Fruit fly (Drosophila melanogaster) whole organism: ENCODE data around the gene CG12947.

ENCODE experiments used
- CG8478 ChIP-seq: fragments of >200 bp; optimal IDR thresholded peaks from 2 replicates; lab custom pipeline; 2018; ENCODE audit warnings: inconsistent platforms
- EcR ChIP-seq, 2 experiments: fragments of >200 bp; optimal IDR thresholded peaks; 2 replicates each; lab custom pipeline; 2017; ENCODE audit warnings: missing biosample characterization in 2 of 2, missing genetic modification characterization in 2 of 2, missing genetic modification reagents in 2 of 2
- pan ChIP-seq: fragments of >200 bp; optimal IDR thresholded peaks from 2 replicates; lab custom pipeline; 2017
- psq ChIP-seq: fragments of >200 bp; optimal IDR thresholded peaks from 2 replicates; lab custom pipeline; 2017
- usp ChIP-seq: fragments of >200 bp; optimal IDR thresholded peaks from 2 replicates; lab custom pipeline; 2017; ENCODE audit warnings: missing biosample characterization, missing genetic modification characterization, mixed read lengths

- TF ChIP-seq EcR (GFP tag; optimal IDR thresholded peaks at IDR 0.05; lab: Kevin White, UChicago) = no peak
- TF ChIP-seq pan (lab: Kevin White, UChicago) = no peak
- TF ChIP-seq CG8478 (lab: Kevin White, UChicago) = no peak
- no peak for TF ChIP-seq psq (lab: Kevin White, UChicago)
- TF ChIP-seq usp = no peak
Observed at dm6 chr3R:9746267-9746666, 33.6 kb upstream of the CG12947 start, which contains the start of gene CG34409.
